Worm (Caenorhabditis elegans): ENCODE results near the gene srz-13.

- TF ChIP-seq nhr-12 (tag; optimal IDR thresholded peaks at IDR 0.05), result no peak
- TF ChIP-seq nhr-11 (tag; optimal IDR thresholded peaks at IDR 0.05), result no peak
- no peak for TF ChIP-seq ZK546.5 (tag; optimal IDR thresholded peaks at IDR 0.05)
- TF ChIP-seq lin-39 (tag; optimal IDR thresholded peaks at IDR 0.05), result no peak
- no peak for TF ChIP-seq nhr-77 (tag; optimal IDR thresholded peaks at IDR 0.05)
- TF ChIP-seq snpc-4 (tag; optimal IDR thresholded peaks at IDR 0.05), result no peak
Observed at ce11 chrV:16182110-16182509, at the start of gene srz-13.

Data from whole organism, L2 larva.